Worm (Caenorhabditis elegans) whole organism, L2 larva: Measurements from ENCODE around the gene mboa-7.

Source experiments
- aly-2 ChIP-seq: fragments of 150-350 bp; optimal IDR thresholded peaks from 2 replicates; lab custom pipeline; 2014; ENCODE audit warnings: missing biosample characterization, missing genetic modification characterization
- ama-1 ChIP-seq: fragments of 150-350 bp; optimal IDR thresholded peaks from 2 replicates; lab custom pipeline; 2018; ENCODE audit warnings: inconsistent platforms
- elt-1 ChIP-seq: fragments of 150-350 bp; optimal IDR thresholded peaks from 2 replicates; lab custom pipeline; 2014; ENCODE audit warnings: missing biosample characterization, missing genetic modification characterization
- fos-1 ChIP-seq: fragments of 150-350 bp; optimal IDR thresholded peaks from 2 replicates; lab custom pipeline; 2014; ENCODE audit warnings: missing biosample characterization, missing genetic modification characterization
- lin-11 ChIP-seq: fragments of 150-350 bp; sonication (generic microtip); optimal IDR thresholded peaks from 2 replicates; lab custom pipeline; 2014; ENCODE audit warnings: missing biosample characterization, missing genetic modification characterization, inconsistent platforms, mixed read lengths
- lin-13 ChIP-seq: fragments of 150-350 bp; optimal IDR thresholded peaks from 2 replicates; lab custom pipeline; 2014; ENCODE audit warnings: missing biosample characterization, missing genetic modification reagents, missing genetic modification characterization
- lin-39 ChIP-seq: fragments of 150-350 bp; optimal IDR thresholded peaks from 2 replicates; lab custom pipeline; 2014; ENCODE audit warnings: missing biosample characterization, missing genetic modification reagents, missing genetic modification characterization
- mbf-1 ChIP-seq: sonication (generic microtip); optimal IDR thresholded peaks from 2 replicates; lab custom pipeline; 2017; ENCODE audit warnings: missing biosample characterization, missing genetic modification characterization
- mdl-1 ChIP-seq, 2 experiments: fragments of 150-350 bp in 1 of 2; sonication (generic microtip) in 1 of 2; optimal IDR thresholded peaks; 2 replicates each; lab custom pipeline; 2017; ENCODE audit warnings: missing biosample characterization in 2 of 2, missing genetic modification characterization in 2 of 2
- nhr-11 ChIP-seq: fragments of 150-350 bp; optimal IDR thresholded peaks from 2 replicates; lab custom pipeline; 2014; ENCODE audit warnings: missing biosample characterization, missing genetic modification characterization
- nhr-23 ChIP-seq: fragments of 150-350 bp; optimal IDR thresholded peaks from 2 replicates; lab custom pipeline; 2014; ENCODE audit warnings: missing biosample characterization, missing genetic modification reagents, missing genetic modification characterization
- nhr-237 ChIP-seq: fragments of 150-350 bp; optimal IDR thresholded peaks from 2 replicates; lab custom pipeline; 2014; ENCODE audit warnings: missing biosample characterization, missing genetic modification characterization
- skn-1 ChIP-seq: sonication (generic microtip); optimal IDR thresholded peaks from 2 replicates; lab custom pipeline; 2017; ENCODE audit warnings: missing biosample characterization, missing genetic modification characterization
- snpc-4 ChIP-seq: fragments of 150-350 bp; optimal IDR thresholded peaks from 2 replicates; lab custom pipeline; 2014; ENCODE audit warnings: missing biosample characterization, missing genetic modification characterization

DNA sequence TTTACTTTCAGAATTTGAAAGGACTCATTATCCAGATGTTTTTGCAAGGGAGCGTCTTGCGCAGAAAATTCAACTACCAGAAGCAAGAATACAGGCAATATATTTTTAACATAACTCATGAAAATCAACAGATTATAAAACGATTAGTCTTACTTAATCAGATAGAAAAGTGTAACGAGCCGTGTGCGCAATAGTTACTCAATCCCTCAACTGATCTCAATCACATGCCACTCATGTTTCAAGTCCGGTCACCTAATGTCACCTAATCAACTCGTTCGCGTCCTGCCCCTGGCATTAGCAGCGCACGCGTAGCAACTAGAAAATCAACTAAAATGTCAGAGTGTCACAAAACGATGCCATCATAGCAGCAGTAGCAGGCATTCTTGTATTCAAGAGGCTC is 7.8 kb downstream of the mboa-7 start:
- TF ChIP-seq ama-1 (lab: Kevin White, UChicago) = no peak
- TF ChIP-seq elt-1 (tag; lab: Kevin White, UChicago) = no peak
- TF ChIP-seq mbf-1 = no peak
- no peak for TF ChIP-seq nhr-23 (tag; lab: Kevin White, UChicago)
- TF ChIP-seq nhr-237 (tag; lab: Kevin White, UChicago) = no peak
- no peak for TF ChIP-seq lin-11 (tag; lab: Kevin White, UChicago)
- no peak for TF ChIP-seq lin-39 (tag; lab: Kevin White, UChicago)
- TF ChIP-seq fos-1 = no peak
- TF ChIP-seq nhr-11 (tag; lab: Kevin White, UChicago) = no peak
- no peak for TF ChIP-seq mdl-1 (tag; optimal IDR thresholded peaks at IDR 0.05; lab: Kevin White, UChicago)
- no peak for TF ChIP-seq lin-13 (GFP tag; lab: Kevin White, UChicago)
- TF ChIP-seq skn-1 (tag; lab: Kevin White, UChicago) = no peak
- no peak for TF ChIP-seq snpc-4 (tag; lab: Kevin White, UChicago)
- TF ChIP-seq aly-2 (tag; lab: Kevin White, UChicago) = no peak
